Worm (Caenorhabditis elegans) whole organism, L3 larva: ENCODE results near the gene F18E3.10.

Source experiments
- ama-1 ChIP-seq: fragments of 150-350 bp; optimal IDR thresholded peaks from 2 replicates; lab custom pipeline; 2018
- ceh-28 ChIP-seq: fragments of 150-350 bp; optimal IDR thresholded peaks from 2 replicates; lab custom pipeline; 2014; ENCODE audit warnings: missing biosample characterization, missing genetic modification reagents, missing genetic modification characterization
- egl-27 ChIP-seq: sonication (generic microtip); optimal IDR thresholded peaks from 4 replicates; lab custom pipeline; 2017; ENCODE audit warnings: missing biosample characterization, missing genetic modification reagents, missing genetic modification characterization
- fos-1 ChIP-seq: fragments of 150-350 bp; optimal IDR thresholded peaks from 2 replicates; lab custom pipeline; 2014; ENCODE audit warnings: missing biosample characterization, missing genetic modification characterization
- jun-1 ChIP-seq: fragments of 150-350 bp; optimal IDR thresholded peaks from 2 replicates; lab custom pipeline; 2014; ENCODE audit warnings: missing biosample characterization, missing genetic modification reagents, missing genetic modification characterization
- nfya-1 ChIP-seq: sonication (generic microtip); optimal IDR thresholded peaks from 2 replicates; lab custom pipeline; 2017; ENCODE audit warnings: missing genetic modification characterization, mild to moderate bottlenecking, missing compliant biosample characterization, antibody characterized with exemption, moderate library complexity; ENCODE audit not compliant: insufficient read depth
- nhr-12 ChIP-seq: fragments of 150-350 bp; optimal IDR thresholded peaks from 2 replicates; lab custom pipeline; 2014; ENCODE audit warnings: missing biosample characterization, missing genetic modification characterization
- nhr-28 ChIP-seq: fragments of 150-350 bp; optimal IDR thresholded peaks from 2 replicates; lab custom pipeline; 2014; ENCODE audit warnings: missing biosample characterization, missing genetic modification characterization
- nhr-76 ChIP-seq: fragments of 150-350 bp; sonication (generic microtip); optimal IDR thresholded peaks from 5 replicates; lab custom pipeline; 2014; ENCODE audit warnings: missing biosample characterization, missing genetic modification characterization
- pqm-1 ChIP-seq: fragments of 150-350 bp; optimal IDR thresholded peaks from 2 replicates; lab custom pipeline; 2017; ENCODE audit warnings: missing biosample characterization, missing genetic modification characterization, inconsistent platforms

DNA sequence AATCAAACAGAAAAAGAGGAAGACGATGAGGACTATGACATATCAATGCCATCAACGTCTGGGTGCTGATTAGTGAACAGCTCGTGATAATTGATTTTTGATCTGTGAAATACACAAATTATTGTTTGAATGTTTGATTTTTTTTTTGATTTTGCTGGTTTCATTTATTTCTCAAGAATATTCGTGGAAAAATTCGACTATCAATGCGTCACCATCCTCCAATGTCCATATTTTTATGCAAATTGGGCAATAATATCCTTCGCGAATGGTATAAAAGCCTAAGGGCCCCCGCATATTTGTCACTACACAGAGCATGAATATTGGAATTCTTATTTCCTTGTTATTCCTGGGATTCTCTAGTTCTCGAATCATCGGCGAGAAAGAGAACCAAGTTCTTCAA, 15.6 kb upstream of the F18E3.10 start, which contains the start of gene try-13:
- TF ChIP-seq nhr-76 (tag; lab: Kevin White, UChicago) (no peak), egl-27 (tag; lab: Kevin White, UChicago) (no peak), nfya-1 (no peak), pqm-1 (tag; lab: Kevin White, UChicago) (no peak), nhr-28 (tag; lab: Kevin White, UChicago) (no peak), nhr-12 (tag; lab: Kevin White, UChicago) (no peak), ama-1 (no peak), fos-1 (tag; lab: Kevin White, UChicago) (no peak), jun-1 (tag; lab: Kevin White, UChicago) (no peak), ceh-28 (tag; lab: Kevin White, UChicago) (no peak)
